Fruit fly (Drosophila melanogaster) whole organism, embryonic: Measurements from ENCODE around the gene Catsup.

Experiments
- Abd-B ChIP-seq: fragments of 200-800 bp; sonication (Bioruptor generic); optimal IDR thresholded peaks from 2 replicates; lab custom pipeline; 2018; ENCODE audit warnings: missing biosample characterization, mild to moderate bottlenecking, missing genetic modification characterization, moderate library complexity
- CG13123 ChIP-seq: fragments of 200-800 bp; sonication (Bioruptor generic); optimal IDR thresholded peaks from 2 replicates; lab custom pipeline; 2016; ENCODE audit warnings: missing biosample characterization, missing genetic modification characterization
- CG13894 ChIP-seq: fragments of 200-800 bp; sonication (Bioruptor generic); optimal IDR thresholded peaks from 3 replicates; lab custom pipeline; 2018; ENCODE audit warnings: missing biosample characterization, mild to moderate bottlenecking, missing genetic modification characterization, moderate library complexity
- CG31388 ChIP-seq: fragments of 200-800 bp; sonication (Bioruptor generic); optimal IDR thresholded peaks from 2 replicates; lab custom pipeline; 2016; ENCODE audit warnings: missing biosample characterization, missing genetic modification characterization
- CG34422 ChIP-seq: fragments of 200-800 bp; sonication (Bioruptor generic); IDR thresholded peaks from 3 replicates; pipeline ENCODE4 v1.3.6; 2022; ENCODE audit warnings: missing biosample characterization, missing genetic modification characterization
- Dfd ChIP-seq, 2 experiments: fragments of >200 bp; optimal IDR thresholded peaks; 2 replicates each; lab custom pipeline; 2017; ENCODE audit warnings: missing biosample characterization in 2 of 2, missing genetic modification characterization in 2 of 2
- Eip74EF ChIP-seq, 2 experiments: fragments of 200-800 bp in 1 of 2; fragments of >200 bp in 1 of 2; sonication (Bioruptor generic) in 1 of 2; optimal IDR thresholded peaks; 2 replicates each; lab custom pipeline; 2017 to 2019; ENCODE audit warnings: missing biosample characterization in 2 of 2, missing genetic modification characterization in 2 of 2, mild to moderate bottlenecking in 1 of 2, moderate library complexity in 1 of 2
- Lpt ChIP-seq: fragments of >200 bp; optimal IDR thresholded peaks from 2 replicates; lab custom pipeline; 2018; ENCODE audit warnings: missing biosample characterization, missing genetic modification characterization
- dan ChIP-seq: fragments of 200-800 bp; sonication (Bioruptor generic); IDR thresholded peaks from 2 replicates; pipeline ENCODE4 v1.3.6; 2022; ENCODE audit warnings: missing biosample characterization, missing genetic modification characterization
- nom ChIP-seq: fragments of 200-800 bp; sonication (Bioruptor generic); optimal IDR thresholded peaks from 2 replicates; lab custom pipeline; 2017; ENCODE audit warnings: missing biosample characterization, missing genetic modification characterization, mild to moderate bottlenecking, moderate library complexity, missing genetic modification reagents
- ro ChIP-seq: fragments of 200-800 bp; sonication (Bioruptor generic); IDR thresholded peaks from 2 replicates; pipeline ENCODE4 v1.3.6; 2022; ENCODE audit warnings: missing biosample characterization, missing genetic modification characterization
- scrt ChIP-seq: fragments of 200-800 bp; sonication (Bioruptor generic); optimal IDR thresholded peaks from 2 replicates; lab custom pipeline; 2018; ENCODE audit warnings: missing biosample characterization, mild to moderate bottlenecking, missing genetic modification characterization, moderate library complexity
- unpg ChIP-seq: fragments of 200-800 bp; sonication (Bioruptor generic); optimal IDR thresholded peaks from 3 replicates; lab custom pipeline; 2018; ENCODE audit warnings: missing biosample characterization, mild to moderate bottlenecking, missing genetic modification characterization, moderate library complexity

DNA sequence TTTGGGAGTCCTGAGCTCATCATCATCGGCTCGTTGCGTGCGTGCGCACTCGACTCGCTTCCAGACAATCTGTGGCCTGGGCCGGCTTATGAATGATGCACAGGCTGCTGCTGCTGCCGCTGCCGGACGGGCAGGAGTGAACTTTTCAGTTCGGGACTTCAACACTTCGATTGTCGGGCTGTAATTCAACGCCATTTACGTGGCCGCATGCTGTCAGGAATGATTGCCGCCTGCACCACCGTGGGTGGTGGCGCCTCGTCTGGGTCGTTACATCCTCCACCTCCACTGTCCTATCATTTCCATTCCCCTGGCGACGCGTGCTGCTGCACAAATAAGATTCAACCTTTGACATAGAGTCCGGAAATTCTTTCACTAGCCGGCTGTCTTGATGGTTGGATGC, 31.6 kb upstream of the Catsup start:
- TF ChIP-seq CG13894 (no peak), ro (GFP tag; lab: Robert Waterston, UW) (no peak), Abd-B (GFP tag; lab: Kevin White, UChicago) (no peak), Eip74EF (GFP tag; optimal IDR thresholded peaks at IDR 0.05; lab: Kevin White, UChicago) (no peak), nom (no peak), CG31388 (GFP tag; lab: Kevin White, UChicago) (no peak), unpg (GFP tag; lab: Kevin White, UChicago) (no peak), scrt (GFP tag; lab: Kevin White, UChicago) (no peak), CG13123 (GFP tag; lab: Kevin White, UChicago) (no peak), Lpt (GFP tag; lab: Kevin White, UChicago) (no peak), dan (GFP tag; lab: Robert Waterston, UW) (no peak), Dfd (GFP tag; optimal IDR thresholded peaks at IDR 0.05; lab: Kevin White, UChicago) (no peak), CG34422 (GFP tag; lab: Robert Waterston, UW) (no peak)
